Fruit fly (Drosophila melanogaster) whole organism, pupa: ENCODE results near the gene CG31913.
A peak's percentile ranks its signal among the peaks of the same experiment; 100 is the strongest.

Experiments used
- CG10348 ChIP-seq: fragments of 200-800 bp; sonication (Bioruptor generic); IDR thresholded peaks from 2 replicates; pipeline ENCODE4 v1.3.6; 2022; ENCODE audit warnings: missing biosample characterization, missing genetic modification characterization
- CG12605 ChIP-seq: fragments of 200-800 bp; sonication (Bioruptor generic); IDR thresholded peaks from 2 replicates; pipeline ENCODE4 v1.3.6; 2022; ENCODE audit warnings: missing biosample characterization, missing genetic modification characterization
- CG13204 ChIP-seq: fragments of 200-800 bp; sonication (Bioruptor generic); optimal IDR thresholded peaks from 2 replicates; lab custom pipeline; 2018; ENCODE audit warnings: missing biosample characterization, mild to moderate bottlenecking, missing genetic modification characterization, moderate library complexity
- CG14655 ChIP-seq: fragments of 200-800 bp; sonication (Bioruptor generic); optimal IDR thresholded peaks from 3 replicates; lab custom pipeline; 2017; ENCODE audit warnings: mild to moderate bottlenecking, missing biosample characterization, missing genetic modification reagents, missing genetic modification characterization
- CG15710 ChIP-seq: fragments of 200-800 bp; sonication (Bioruptor generic); optimal IDR thresholded peaks from 2 replicates; lab custom pipeline; 2018; ENCODE audit warnings: missing biosample characterization, mild to moderate bottlenecking, missing genetic modification characterization, moderate library complexity
- CG17806 ChIP-seq: fragments of 200-800 bp; sonication (Bioruptor generic); optimal IDR thresholded peaks from 2 replicates; lab custom pipeline; 2018; ENCODE audit warnings: missing biosample characterization, mild to moderate bottlenecking, missing genetic modification characterization, moderate library complexity
- CG32121 ChIP-seq: fragments of 200-800 bp; sonication (Bioruptor generic); IDR thresholded peaks from 2 replicates; pipeline ENCODE4 v1.3.6; 2022; ENCODE audit warnings: missing biosample characterization, missing genetic modification characterization
- CG34367 ChIP-seq: fragments of 200-800 bp; sonication (Bioruptor generic); optimal IDR thresholded peaks from 2 replicates; lab custom pipeline; 2018; ENCODE audit warnings: missing biosample characterization, mild to moderate bottlenecking, missing genetic modification characterization
- CG4496 ChIP-seq: fragments of 200-800 bp; sonication (Bioruptor generic); IDR thresholded peaks from 3 replicates; pipeline ENCODE4 v1.3.6; 2022; ENCODE audit warnings: missing biosample characterization, missing genetic modification characterization
- CG8159 ChIP-seq: fragments of 200-800 bp; sonication (Bioruptor generic); optimal IDR thresholded peaks from 3 replicates; lab custom pipeline; 2018; ENCODE audit warnings: missing biosample characterization, mild to moderate bottlenecking, missing genetic modification characterization, moderate library complexity
- CG8301 ChIP-seq: fragments of 200-800 bp; sonication (Bioruptor generic); optimal IDR thresholded peaks from 2 replicates; lab custom pipeline; 2018; ENCODE audit warnings: missing biosample characterization, mild to moderate bottlenecking, missing genetic modification characterization
- CG9948 ChIP-seq: fragments of 200-800 bp; sonication (Bioruptor generic); optimal IDR thresholded peaks from 2 replicates; lab custom pipeline; 2018; ENCODE audit warnings: missing biosample characterization, mild to moderate bottlenecking, missing genetic modification characterization, moderate library complexity
- D1 ChIP-seq: fragments of 200-800 bp; sonication (Bioruptor generic); optimal IDR thresholded peaks from 2 replicates; lab custom pipeline; 2018; ENCODE audit warnings: missing biosample characterization, mild to moderate bottlenecking, missing genetic modification characterization, moderate library complexity
- EcR ChIP-seq: fragments of 200-800 bp; sonication (Bioruptor generic); optimal IDR thresholded peaks from 3 replicates; lab custom pipeline; 2019; ENCODE audit warnings: missing biosample characterization, missing genetic modification characterization, mild to moderate bottlenecking, moderate library complexity, missing genetic modification reagents
- Ets98B ChIP-seq: fragments of 200-800 bp; sonication (Bioruptor generic); IDR thresholded peaks from 2 replicates; pipeline ENCODE4 v1.3.6; 2022; ENCODE audit warnings: missing biosample characterization, missing genetic modification characterization
- Pif1A ChIP-seq: fragments of 200-800 bp; sonication (Bioruptor generic); optimal IDR thresholded peaks from 3 replicates; lab custom pipeline; 2016; ENCODE audit warnings: missing biosample characterization, missing genetic modification characterization
- Pif1B ChIP-seq: fragments of 200-800 bp; sonication (Bioruptor generic); optimal IDR thresholded peaks from 3 replicates; lab custom pipeline; 2016; ENCODE audit warnings: missing biosample characterization, missing genetic modification characterization
- Snoo ChIP-seq: fragments of 200-800 bp; sonication (Bioruptor generic); optimal IDR thresholded peaks from 3 replicates; lab custom pipeline; 2017; ENCODE audit warnings: missing biosample characterization, mild to moderate bottlenecking, missing genetic modification characterization, inconsistent platforms
- fd96Ca ChIP-seq: fragments of 200-800 bp; sonication (Bioruptor generic); IDR thresholded peaks from 3 replicates; pipeline ENCODE4 v1.3.6; 2022; ENCODE audit warnings: missing biosample characterization, missing genetic modification characterization
- gl ChIP-seq: fragments of 200-800 bp; sonication (Bioruptor generic); optimal IDR thresholded peaks from 2 replicates; lab custom pipeline; 2018; ENCODE audit warnings: missing biosample characterization, mild to moderate bottlenecking, missing genetic modification characterization
- rn ChIP-seq: fragments of 200-800 bp; sonication (Bioruptor generic); IDR thresholded peaks from 2 replicates; pipeline ENCODE4 v1.3.6; 2022; ENCODE audit warnings: missing biosample characterization, missing genetic modification characterization

CG31913 gene

DNA sequence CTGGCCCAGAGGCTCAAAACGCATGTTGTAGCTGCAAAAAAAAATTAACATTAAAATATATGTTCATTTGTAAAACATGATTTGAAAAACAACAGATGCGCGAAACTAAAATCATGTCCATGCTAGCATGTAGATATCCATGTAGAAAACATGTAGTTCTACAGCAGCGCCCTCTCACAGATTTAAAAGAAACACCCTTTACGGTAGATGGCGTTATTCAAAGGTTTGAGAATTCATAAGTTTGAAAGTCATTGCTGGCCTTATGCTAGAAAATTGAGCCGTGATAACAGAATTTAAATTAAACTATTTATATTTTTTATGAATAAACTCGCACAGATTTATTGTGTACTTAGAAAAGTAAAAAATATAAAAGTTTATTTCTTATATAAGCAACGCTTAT lies 12.7 kb upstream of the CG31913 start:
- TF ChIP-seq EcR (GFP tag; lab: Kevin White, UChicago), result no peak
- TF ChIP-seq D1 (tag; lab: Kevin White, UChicago), result peak; percentile 78

DNA sequence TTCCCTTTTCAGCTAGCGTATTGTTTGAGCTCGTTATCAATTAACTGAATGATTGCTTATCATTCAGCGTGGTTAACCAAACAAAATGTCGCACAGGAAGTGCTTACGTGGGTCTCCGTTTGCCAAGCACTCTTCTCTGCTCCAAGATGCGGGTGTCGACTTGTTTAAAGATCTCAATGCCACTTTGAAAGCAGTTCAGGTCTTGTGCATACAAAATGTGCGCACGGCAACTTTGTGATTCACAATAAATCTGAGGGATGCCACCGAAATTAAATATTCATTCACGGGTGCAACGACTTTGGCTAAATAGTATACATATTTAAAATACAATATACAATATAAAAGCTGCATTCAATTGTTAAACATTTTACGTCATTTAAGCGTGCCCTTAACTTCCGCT lies 11.6 kb upstream of the CG31913 start:
- no peak for TF ChIP-seq CG14655 (GFP tag; lab: Kevin White, UChicago)
- TF ChIP-seq CG13204 (GFP tag; lab: Kevin White, UChicago), result no peak
- TF ChIP-seq CG10348 (GFP tag; lab: Robert Waterston, UW), result no peak
- no peak for TF ChIP-seq Snoo (tag; lab: Kevin White, UChicago)
- no peak for TF ChIP-seq fd96Ca (GFP tag; lab: Robert Waterston, UW)
- TF ChIP-seq CG8301 (tag; lab: Kevin White, UChicago), result no peak
- TF ChIP-seq EcR (GFP tag; lab: Kevin White, UChicago), result no peak
- no peak for TF ChIP-seq CG4496
- no peak for TF ChIP-seq rn (GFP tag; lab: Robert Waterston, UW)

- TF ChIP-seq CG13204 (GFP tag; lab: Kevin White, UChicago), result no peak
- peak; percentile 37 for TF ChIP-seq Pif1A
- no peak for TF ChIP-seq Snoo (tag; lab: Kevin White, UChicago)
- TF ChIP-seq fd96Ca (GFP tag; lab: Robert Waterston, UW), result no peak
- peak; percentile 29 for TF ChIP-seq CG9948 (tag; lab: Kevin White, UChicago)
- no peak for TF ChIP-seq Pif1B (GFP tag; lab: Kevin White, UChicago)
- no peak for TF ChIP-seq CG32121
- 0 out of 2 replicates have a peak, but pooled peaks have one; percentile 12 for TF ChIP-seq CG12605 (GFP tag; lab: Robert Waterston, UW)
- TF ChIP-seq CG8159, result peak; percentile 38
- TF ChIP-seq CG8301 (tag; lab: Kevin White, UChicago), result peak; percentile 28
- no peak for TF ChIP-seq CG34367
- TF ChIP-seq rn (GFP tag; lab: Robert Waterston, UW), result no peak
- TF ChIP-seq EcR (GFP tag; lab: Kevin White, UChicago), result no peak
- peak; percentile 16 for TF ChIP-seq gl (tag; lab: Kevin White, UChicago)
- no peak for TF ChIP-seq CG10348 (GFP tag; lab: Robert Waterston, UW)
- peak; percentile 47 for TF ChIP-seq CG14655 (GFP tag; lab: Kevin White, UChicago)
- peak; percentile 46 for TF ChIP-seq CG17806 (tag; lab: Kevin White, UChicago)
- TF ChIP-seq CG15710 (tag; lab: Kevin White, UChicago), result peak; percentile 24
- no peak for TF ChIP-seq CG4496
- no peak for TF ChIP-seq Ets98B (GFP tag; lab: Robert Waterston, UW)
- TF ChIP-seq D1 (tag; lab: Kevin White, UChicago), result no peak
These were observed 5.7 kb upstream of the CG31913 start for dm6 chr2L:5778157-5778556.

- TF ChIP-seq CG8159 (no peak), CG15710 (tag; lab: Kevin White, UChicago) (no peak), CG17806 (tag; lab: Kevin White, UChicago) (no peak)
These were observed 3.1 kb upstream of the CG31913 start for dm6 chr2L:5780703-5781102.

dm6 chr2L:5781181-5781580 lies 2.6 kb upstream of the CG31913 start:
- TF ChIP-seq CG17806 (tag; lab: Kevin White, UChicago) (peak; percentile 27), Pif1B (GFP tag; lab: Kevin White, UChicago) (peak; percentile 36), CG4496 (peak; percentile 36; the same call in 2 of the 3 replicates), CG34367 (no peak), CG15710 (tag; lab: Kevin White, UChicago) (peak; percentile 20), CG10348 (GFP tag; lab: Robert Waterston, UW) (no peak), CG9948 (tag; lab: Kevin White, UChicago) (peak; percentile 37), Pif1A (peak; percentile 18), EcR (GFP tag; lab: Kevin White, UChicago) (no peak), CG8301 (tag; lab: Kevin White, UChicago) (peak; percentile 11), CG13204 (GFP tag; lab: Kevin White, UChicago) (peak; percentile 15)

dm6 chr2L:5782866-5783265 lies 965 bp upstream of the CG31913 start:
- TF ChIP-seq EcR (GFP tag; lab: Kevin White, UChicago) (no peak), CG10348 (GFP tag; lab: Robert Waterston, UW) (no peak), CG34367 (no peak), CG17806 (tag; lab: Kevin White, UChicago) (no peak), Snoo (tag; lab: Kevin White, UChicago) (no peak), CG8159 (no peak), Pif1B (GFP tag; lab: Kevin White, UChicago) (no peak), Pif1A (no peak), rn (GFP tag; lab: Robert Waterston, UW) (no peak), CG15710 (tag; lab: Kevin White, UChicago) (no peak), Ets98B (GFP tag; lab: Robert Waterston, UW) (no peak), CG13204 (GFP tag; lab: Kevin White, UChicago) (no peak), CG8301 (tag; lab: Kevin White, UChicago) (no peak), CG9948 (tag; lab: Kevin White, UChicago) (no peak), CG4496 (no peak), D1 (tag; lab: Kevin White, UChicago) (no peak), gl (tag; lab: Kevin White, UChicago) (no peak), CG14655 (GFP tag; lab: Kevin White, UChicago) (no peak), fd96Ca (GFP tag; lab: Robert Waterston, UW) (no peak)
